Fruit fly (Drosophila melanogaster) whole organism, embryonic: ENCODE data around the gene MsrA.
A peak's percentile ranks its signal among the peaks of the same experiment; 100 is the strongest.

Experiments used
- Awh ChIP-seq: fragments of 200-800 bp; sonication (Bioruptor generic); IDR thresholded peaks from 2 replicates; pipeline ENCODE4, ENCODE4 v1.3.6; 2022; ENCODE audit warnings: missing biosample characterization, missing genetic modification characterization
- Blimp-1 ChIP-seq: fragments of 200-800 bp; sonication (Bioruptor generic); optimal IDR thresholded peaks from 3 replicates; lab custom pipeline; 2018; ENCODE audit warnings: missing biosample characterization, missing genetic modification characterization, mild to moderate bottlenecking, moderate library complexity, missing genetic modification reagents
- Bteb2 ChIP-seq: fragments of 200-800 bp; sonication (Bioruptor generic); optimal IDR thresholded peaks from 2 replicates; lab custom pipeline; 2016; ENCODE audit warnings: missing biosample characterization, missing genetic modification characterization
- CG12299 ChIP-seq: fragments of 200-800 bp; sonication (Bioruptor generic); optimal IDR thresholded peaks from 2 replicates; lab custom pipeline; 2018; ENCODE audit warnings: missing biosample characterization, mild to moderate bottlenecking, missing genetic modification characterization
- CG2116 ChIP-seq: fragments of 200-800 bp; sonication (Bioruptor generic); optimal IDR thresholded peaks from 3 replicates; lab custom pipeline; 2018; ENCODE audit warnings: missing biosample characterization, mild to moderate bottlenecking, missing genetic modification characterization
- CG2199 ChIP-seq: fragments of 200-800 bp; sonication (Bioruptor generic); IDR thresholded peaks from 3 replicates; pipeline ENCODE4 v1.3.6; 2022; ENCODE audit warnings: missing biosample characterization, missing genetic modification characterization
- CG34224 ChIP-seq: fragments of 200-800 bp; sonication (Bioruptor generic); IDR thresholded peaks from 3 replicates; pipeline ENCODE4 v1.3.6; 2022; ENCODE audit warnings: missing biosample characterization, missing genetic modification characterization; ENCODE audit not compliant: partially characterized antibody
- CG3995 ChIP-seq: fragments of 200-800 bp; sonication (Bioruptor generic); optimal IDR thresholded peaks from 3 replicates; lab custom pipeline; 2016; ENCODE audit warnings: missing biosample characterization, missing genetic modification characterization
- CG42726 ChIP-seq: fragments of 200-800 bp; sonication (Bioruptor generic); IDR thresholded peaks from 2 replicates; pipeline ENCODE4 v1.3.6; 2022; ENCODE audit warnings: missing biosample characterization, missing genetic modification characterization; ENCODE audit not compliant: partially characterized antibody
- CG4707 ChIP-seq: fragments of 200-800 bp; sonication (Bioruptor generic); optimal IDR thresholded peaks from 2 replicates; lab custom pipeline; 2018; ENCODE audit warnings: missing biosample characterization, mild to moderate bottlenecking, missing genetic modification characterization, moderate library complexity
- CG4854 ChIP-seq: fragments of 200-800 bp; sonication (Bioruptor generic); optimal IDR thresholded peaks from 2 replicates; lab custom pipeline; 2016; ENCODE audit warnings: missing biosample characterization, missing genetic modification characterization, inconsistent platforms
- Dll ChIP-seq: fragments of 200-800 bp; sonication (Bioruptor generic); IDR thresholded peaks from 4 replicates; pipeline ENCODE4 v1.3.6; 2022; ENCODE audit warnings: missing biosample characterization, missing genetic modification characterization; ENCODE audit not compliant: partially characterized antibody
- Doc3 ChIP-seq: fragments of 200-800 bp; sonication (Bioruptor generic); IDR thresholded peaks from 3 replicates; pipeline ENCODE4 v1.3.6; 2022; ENCODE audit warnings: missing biosample characterization, missing genetic modification characterization; ENCODE audit not compliant: partially characterized antibody
- Dp ChIP-seq: fragments of 200-800 bp; sonication (Bioruptor generic); optimal IDR thresholded peaks from 2 replicates; lab custom pipeline; 2018; ENCODE audit warnings: missing biosample characterization, mild to moderate bottlenecking, missing genetic modification characterization, moderate library complexity
- Elba2 ChIP-seq: fragments of 200-800 bp; sonication (Bioruptor generic); optimal IDR thresholded peaks from 3 replicates; lab custom pipeline; 2016; ENCODE audit warnings: missing biosample characterization, missing genetic modification characterization
- GATAe ChIP-seq: fragments of 200-800 bp; sonication (Bioruptor generic); conservative IDR thresholded peaks from 2 replicates; pipeline ENCODE4 v1.3.6; 2022; ENCODE audit warnings: missing biosample characterization, missing genetic modification characterization
- HmgZ ChIP-seq: fragments of 200-800 bp; sonication (Bioruptor generic); optimal IDR thresholded peaks from 2 replicates; lab custom pipeline; 2018; ENCODE audit warnings: missing biosample characterization, mild to moderate bottlenecking, missing genetic modification characterization
- Kr ChIP-seq: fragments of 200-800 bp; sonication (Bioruptor generic); optimal IDR thresholded peaks from 2 replicates; lab custom pipeline; 2017; ENCODE audit warnings: missing biosample characterization, mild to moderate bottlenecking, missing genetic modification characterization
- Lim3 ChIP-seq: fragments of 200-800 bp; sonication (Bioruptor generic); IDR thresholded peaks from 2 replicates; pipeline ENCODE4 v1.3.6; 2022; ENCODE audit warnings: missing biosample characterization, missing genetic modification characterization
- Med ChIP-seq: fragments of 200-800 bp; sonication (Bioruptor generic); peaks from one replicate; lab custom pipeline; 2016; ENCODE audit warnings: missing biosample characterization, missing genetic modification characterization, mild to moderate bottlenecking, inconsistent platforms, moderate library complexity
- NC2α ChIP-seq: fragments of 200-800 bp; sonication (Bioruptor generic); optimal IDR thresholded peaks from 2 replicates; lab custom pipeline; 2016; ENCODE audit warnings: missing biosample characterization, missing genetic modification characterization
- NC2β ChIP-seq: fragments of 200-800 bp; sonication (Bioruptor generic); optimal IDR thresholded peaks from 2 replicates; lab custom pipeline; 2016; ENCODE audit warnings: missing biosample characterization, missing genetic modification characterization
- Rfx ChIP-seq: fragments of 200-800 bp; sonication (Bioruptor generic); IDR thresholded peaks from 2 replicates; pipeline ENCODE4 v1.3.6; 2022; ENCODE audit warnings: missing biosample characterization, missing genetic modification characterization
- TFAM ChIP-seq: fragments of 200-800 bp; sonication (Bioruptor generic); optimal IDR thresholded peaks from 2 replicates; lab custom pipeline; 2017; ENCODE audit warnings: missing biosample characterization, missing genetic modification characterization, inconsistent platforms
- Xrp1 ChIP-seq: fragments of 200-800 bp; sonication (Bioruptor generic); IDR thresholded peaks from 2 replicates; pipeline ENCODE4 v1.3.6; 2022; ENCODE audit warnings: missing biosample characterization, missing genetic modification characterization
- ab ChIP-seq: fragments of 200-800 bp; sonication (Bioruptor generic); optimal IDR thresholded peaks from 2 replicates; lab custom pipeline; 2016; ENCODE audit warnings: missing biosample characterization, missing genetic modification characterization
- abd-A ChIP-seq: fragments of 200-800 bp; sonication (Bioruptor generic); optimal IDR thresholded peaks from 3 replicates; lab custom pipeline; 2019; ENCODE audit warnings: missing biosample characterization, mild to moderate bottlenecking, missing genetic modification characterization, moderate library complexity
- az2 ChIP-seq: fragments of 200-800 bp; sonication (Bioruptor generic); optimal IDR thresholded peaks from 3 replicates; lab custom pipeline; 2016; ENCODE audit warnings: missing biosample characterization, missing genetic modification characterization
- bbx ChIP-seq: fragments of 200-800 bp; sonication (Bioruptor generic); IDR thresholded peaks from 2 replicates; pipeline ENCODE4 v1.3.6; 2022; ENCODE audit warnings: missing biosample characterization, missing genetic modification characterization; ENCODE audit not compliant: partially characterized antibody
- crp ChIP-seq, 2 experiments: fragments of 200-800 bp; sonication (Bioruptor generic); optimal IDR thresholded peaks; 2 replicates in 1 of 2; 3 replicates in 1 of 2; lab custom pipeline; 2017; ENCODE audit warnings: missing biosample characterization in 2 of 2, missing genetic modification characterization in 2 of 2, mild to moderate bottlenecking in 1 of 2, moderate library complexity in 1 of 2
- exex ChIP-seq: fragments of 200-800 bp; sonication (Bioruptor generic); optimal IDR thresholded peaks from 4 replicates; lab custom pipeline; 2018; ENCODE audit warnings: missing biosample characterization, mild to moderate bottlenecking, missing genetic modification characterization, moderate library complexity
- gcm2 ChIP-seq: fragments of 200-800 bp; sonication (Bioruptor generic); optimal IDR thresholded peaks from 2 replicates; lab custom pipeline; 2016; ENCODE audit warnings: missing biosample characterization, missing genetic modification characterization
- grn ChIP-seq: fragments of 200-800 bp; sonication (Bioruptor generic); optimal IDR thresholded peaks from 3 replicates; lab custom pipeline; 2017; ENCODE audit warnings: missing biosample characterization, missing genetic modification characterization
- lola ChIP-seq, 3 experiments: fragments of >200 bp in 2 of 3; fragments of 200-800 bp in 1 of 3; sonication (Bioruptor generic) in 1 of 3; optimal IDR thresholded peaks; 2 replicates each; lab custom pipeline; 2017 to 2019; ENCODE audit warnings: missing biosample characterization in 3 of 3, missing genetic modification characterization in 3 of 3, mild to moderate bottlenecking in 1 of 3, moderate library complexity in 1 of 3
- nom ChIP-seq: fragments of 200-800 bp; sonication (Bioruptor generic); optimal IDR thresholded peaks from 2 replicates; lab custom pipeline; 2017; ENCODE audit warnings: missing biosample characterization, missing genetic modification characterization, mild to moderate bottlenecking, moderate library complexity, missing genetic modification reagents
- peb ChIP-seq: fragments of 200-800 bp; sonication (Bioruptor generic); IDR thresholded peaks from 2 replicates; pipeline ENCODE4 v1.3.6; 2022; ENCODE audit warnings: missing biosample characterization, missing genetic modification characterization
- pros ChIP-seq: fragments of 200-800 bp; sonication (Bioruptor generic); optimal IDR thresholded peaks from 3 replicates; lab custom pipeline; 2019; ENCODE audit warnings: missing biosample characterization, mild to moderate bottlenecking, missing genetic modification characterization, moderate library complexity
- row ChIP-seq: fragments of 200-800 bp; sonication (Bioruptor generic); IDR thresholded peaks from 3 replicates; pipeline ENCODE4 v1.3.6; 2022; ENCODE audit warnings: missing biosample characterization, missing genetic modification characterization
- sens ChIP-seq: fragments of 200-800 bp; sonication (Bioruptor generic); peaks from one replicate; lab custom pipeline; 2016; ENCODE audit warnings: missing biosample characterization, missing genetic modification characterization
- tll ChIP-seq, 2 experiments: fragments of 200-800 bp in 1 of 2; fragments of >200 bp in 1 of 2; sonication (Bioruptor generic) in 1 of 2; optimal IDR thresholded peaks; 2 replicates each; lab custom pipeline; 2017 to 2019; ENCODE audit warnings: missing biosample characterization in 2 of 2, missing genetic modification characterization in 2 of 2, mild to moderate bottlenecking in 1 of 2, moderate library complexity in 1 of 2
- twi ChIP-seq: fragments of 200-800 bp; optimal IDR thresholded peaks from 2 replicates; lab custom pipeline; 2019; ENCODE audit warnings: missing biosample characterization, mild to moderate bottlenecking, missing genetic modification characterization, moderate library complexity
- unc-4 ChIP-seq: fragments of 200-800 bp; sonication (Bioruptor generic); IDR thresholded peaks from 2 replicates; pipeline ENCODE4 v1.3.6; 2022; ENCODE audit warnings: missing biosample characterization, missing genetic modification characterization; ENCODE audit not compliant: partially characterized antibody
- wdn ChIP-seq: fragments of 200-800 bp; sonication (Bioruptor generic); IDR thresholded peaks from 2 replicates; pipeline ENCODE4 v1.3.6; 2022; ENCODE audit warnings: missing biosample characterization, missing genetic modification characterization
- wek ChIP-seq: fragments of 200-800 bp; sonication (Bioruptor generic); optimal IDR thresholded peaks from 3 replicates; lab custom pipeline; 2018; ENCODE audit warnings: missing biosample characterization, mild to moderate bottlenecking, missing genetic modification characterization, moderate library complexity
- zen ChIP-seq: fragments of 200-800 bp; sonication (Bioruptor generic); optimal IDR thresholded peaks from 3 replicates; lab custom pipeline; 2018; ENCODE audit warnings: missing biosample characterization, mild to moderate bottlenecking, missing genetic modification characterization, moderate library complexity
- zf30C ChIP-seq: fragments of 200-800 bp; sonication (Bioruptor generic); optimal IDR thresholded peaks from 3 replicates; lab custom pipeline; 2018; ENCODE audit warnings: missing biosample characterization, mild to moderate bottlenecking, missing genetic modification characterization

MsrA gene

dm6 chr3L:15516440-15516839, 5.6 kb downstream of the MsrA start (continued):
- TF ChIP-seq HmgZ (tag; lab: Kevin White, UChicago): peak; percentile 7
- TF ChIP-seq CG3995 (GFP tag; lab: Kevin White, UChicago): peak; percentile 30
- peak; percentile 43; the same call in 2 of the 3 replicates for TF ChIP-seq CG34224 (GFP tag; lab: Robert Waterston, UW)
- TF ChIP-seq unc-4 (GFP tag; lab: Robert Waterston, UW): 0 out of 2 replicates have a peak, but pooled peaks have one; percentile 36
- 0 out of 3 replicates have a peak, but pooled peaks have one; percentile 36 for TF ChIP-seq Doc3 (GFP tag; lab: Robert Waterston, UW)
- TF ChIP-seq CG2199 (GFP tag; lab: Robert Waterston, UW): peak; percentile 14; the same call in 1 of the 3 replicates
- TF ChIP-seq CG2116 (GFP tag; lab: Kevin White, UChicago): peak; percentile 55
- TF ChIP-seq gcm2 (GFP tag; lab: Kevin White, UChicago): no peak
- no peak for TF ChIP-seq Elba2 (GFP tag; lab: Kevin White, UChicago)
- TF ChIP-seq ab (GFP tag; lab: Kevin White, UChicago): no peak
- TF ChIP-seq lola (GFP tag; optimal IDR thresholded peaks at IDR 0.05; lab: Kevin White, UChicago): peak in 1 of 3 experiments; percentile 57
- TF ChIP-seq Dp (GFP tag; lab: Kevin White, UChicago): peak; percentile 12
- TF ChIP-seq Bteb2: no peak
- peak; percentile 54 for TF ChIP-seq Med (GFP tag; lab: Kevin White, UChicago)
- 0 out of 2 replicates have a peak, but pooled peaks have one; percentile 25 for TF ChIP-seq Rfx (GFP tag; lab: Robert Waterston, UW)

dm6 chr3L:15516956-15517355, 6.1 kb downstream of the MsrA start, which contains the start of gene CG13454:
CG13454 (minus strand) TSS chr3L:15517056.
- TF ChIP-seq Awh (0 out of 2 replicates have a peak, but pooled peaks have one; percentile 10), pros (GFP tag; lab: Kevin White, UChicago) (peak; percentile 44), Dll (GFP tag; lab: Robert Waterston, UW) (no peak), Kr (peak; percentile 8), CG2199 (GFP tag; lab: Robert Waterston, UW) (0 out of 3 replicates have a peak, but pooled peaks have one; percentile 21), CG4854 (GFP tag; lab: Kevin White, UChicago) (no peak), zen (tag; lab: Kevin White, UChicago) (peak; percentile 69), twi (tag; lab: Kevin White, UChicago) (peak; percentile 36), Xrp1 (GFP tag; lab: Robert Waterston, UW) (0 out of 2 replicates have a peak, but pooled peaks have one; percentile 8), tll (GFP tag; optimal IDR thresholded peaks at IDR 0.05; lab: Kevin White, UChicago) (peak in 1 of 2 experiments; percentile 32), crp (GFP tag; optimal IDR thresholded peaks at IDR 0.05; lab: Kevin White, UChicago) (peak in 1 of 2 experiments; percentile 1), CG12299 (no peak), sens (GFP tag; lab: Kevin White, UChicago) (peak; percentile 60), bbx (GFP tag; lab: Robert Waterston, UW) (no peak)

- TF ChIP-seq nom (GFP tag; lab: Kevin White, UChicago) (no peak), NC2α (GFP tag; lab: Kevin White, UChicago) (no peak), CG42726 (GFP tag; lab: Robert Waterston, UW) (no peak), unc-4 (GFP tag; lab: Robert Waterston, UW) (no peak), abd-A (tag; lab: Kevin White, UChicago) (no peak), row (GFP tag; lab: Robert Waterston, UW) (peak; percentile 39; the same call in 2 of the 3 replicates), Lim3 (GFP tag; lab: Robert Waterston, UW) (no peak), exex (tag; lab: Kevin White, UChicago) (peak; percentile 93), grn (GFP tag; lab: Kevin White, UChicago) (peak; percentile 8), wdn (no peak), NC2β (GFP tag; lab: Kevin White, UChicago) (no peak), Blimp-1 (GFP tag; lab: Kevin White, UChicago) (no peak), zf30C (GFP tag; lab: Kevin White, UChicago) (peak; percentile 87), GATAe (GFP tag; lab: Robert Waterston, UW) (peak; percentile 72), wek (no peak), Med (GFP tag; lab: Kevin White, UChicago) (peak; percentile 18), pros (GFP tag; lab: Kevin White, UChicago) (no peak), peb (GFP tag; lab: Robert Waterston, UW) (no peak), TFAM (no peak), az2 (GFP tag; lab: Kevin White, UChicago) (no peak), CG4707 (GFP tag; lab: Kevin White, UChicago) (no peak)
Measured at dm6 chr3L:15517508-15517907, 6.7 kb downstream of the MsrA start.
